Fruit fly (Drosophila melanogaster) whole organism, pupa: ENCODE data around the gene Targ3.

Source experiments
- CG10348 ChIP-seq: fragments of 200-800 bp; sonication (Bioruptor generic); IDR thresholded peaks from 2 replicates; pipeline ENCODE4 v1.3.6; 2022; ENCODE audit warnings: missing biosample characterization, missing genetic modification characterization
- CG12605 ChIP-seq: fragments of 200-800 bp; sonication (Bioruptor generic); IDR thresholded peaks from 2 replicates; pipeline ENCODE4 v1.3.6; 2022; ENCODE audit warnings: missing biosample characterization, missing genetic modification characterization
- CG13204 ChIP-seq: fragments of 200-800 bp; sonication (Bioruptor generic); optimal IDR thresholded peaks from 2 replicates; lab custom pipeline; 2018; ENCODE audit warnings: missing biosample characterization, mild to moderate bottlenecking, missing genetic modification characterization, moderate library complexity
- CG14655 ChIP-seq: fragments of 200-800 bp; sonication (Bioruptor generic); optimal IDR thresholded peaks from 3 replicates; lab custom pipeline; 2017; ENCODE audit warnings: mild to moderate bottlenecking, missing biosample characterization, missing genetic modification reagents, missing genetic modification characterization
- CG15710 ChIP-seq: fragments of 200-800 bp; sonication (Bioruptor generic); optimal IDR thresholded peaks from 2 replicates; lab custom pipeline; 2018; ENCODE audit warnings: missing biosample characterization, mild to moderate bottlenecking, missing genetic modification characterization, moderate library complexity
- CG17806 ChIP-seq: fragments of 200-800 bp; sonication (Bioruptor generic); optimal IDR thresholded peaks from 2 replicates; lab custom pipeline; 2018; ENCODE audit warnings: missing biosample characterization, mild to moderate bottlenecking, missing genetic modification characterization, moderate library complexity
- CG32121 ChIP-seq: fragments of 200-800 bp; sonication (Bioruptor generic); IDR thresholded peaks from 2 replicates; pipeline ENCODE4 v1.3.6; 2022; ENCODE audit warnings: missing biosample characterization, missing genetic modification characterization
- CG34367 ChIP-seq: fragments of 200-800 bp; sonication (Bioruptor generic); optimal IDR thresholded peaks from 2 replicates; lab custom pipeline; 2018; ENCODE audit warnings: missing biosample characterization, mild to moderate bottlenecking, missing genetic modification characterization
- CG4496 ChIP-seq: fragments of 200-800 bp; sonication (Bioruptor generic); IDR thresholded peaks from 3 replicates; pipeline ENCODE4 v1.3.6; 2022; ENCODE audit warnings: missing biosample characterization, missing genetic modification characterization
- CG8159 ChIP-seq: fragments of 200-800 bp; sonication (Bioruptor generic); optimal IDR thresholded peaks from 3 replicates; lab custom pipeline; 2018; ENCODE audit warnings: missing biosample characterization, mild to moderate bottlenecking, missing genetic modification characterization, moderate library complexity
- CG8301 ChIP-seq: fragments of 200-800 bp; sonication (Bioruptor generic); optimal IDR thresholded peaks from 2 replicates; lab custom pipeline; 2018; ENCODE audit warnings: missing biosample characterization, mild to moderate bottlenecking, missing genetic modification characterization
- CG9948 ChIP-seq: fragments of 200-800 bp; sonication (Bioruptor generic); optimal IDR thresholded peaks from 2 replicates; lab custom pipeline; 2018; ENCODE audit warnings: missing biosample characterization, mild to moderate bottlenecking, missing genetic modification characterization, moderate library complexity
- D1 ChIP-seq: fragments of 200-800 bp; sonication (Bioruptor generic); optimal IDR thresholded peaks from 2 replicates; lab custom pipeline; 2018; ENCODE audit warnings: missing biosample characterization, mild to moderate bottlenecking, missing genetic modification characterization, moderate library complexity
- EcR ChIP-seq: fragments of 200-800 bp; sonication (Bioruptor generic); optimal IDR thresholded peaks from 3 replicates; lab custom pipeline; 2019; ENCODE audit warnings: missing biosample characterization, missing genetic modification characterization, mild to moderate bottlenecking, moderate library complexity, missing genetic modification reagents
- Ets98B ChIP-seq: fragments of 200-800 bp; sonication (Bioruptor generic); IDR thresholded peaks from 2 replicates; pipeline ENCODE4 v1.3.6; 2022; ENCODE audit warnings: missing biosample characterization, missing genetic modification characterization
- Pif1A ChIP-seq: fragments of 200-800 bp; sonication (Bioruptor generic); optimal IDR thresholded peaks from 3 replicates; lab custom pipeline; 2016; ENCODE audit warnings: missing biosample characterization, missing genetic modification characterization
- Pif1B ChIP-seq: fragments of 200-800 bp; sonication (Bioruptor generic); optimal IDR thresholded peaks from 3 replicates; lab custom pipeline; 2016; ENCODE audit warnings: missing biosample characterization, missing genetic modification characterization
- Snoo ChIP-seq: fragments of 200-800 bp; sonication (Bioruptor generic); optimal IDR thresholded peaks from 3 replicates; lab custom pipeline; 2017; ENCODE audit warnings: missing biosample characterization, mild to moderate bottlenecking, missing genetic modification characterization, inconsistent platforms
- fd96Ca ChIP-seq: fragments of 200-800 bp; sonication (Bioruptor generic); IDR thresholded peaks from 3 replicates; pipeline ENCODE4 v1.3.6; 2022; ENCODE audit warnings: missing biosample characterization, missing genetic modification characterization
- gl ChIP-seq: fragments of 200-800 bp; sonication (Bioruptor generic); optimal IDR thresholded peaks from 2 replicates; lab custom pipeline; 2018; ENCODE audit warnings: missing biosample characterization, mild to moderate bottlenecking, missing genetic modification characterization
- rn ChIP-seq: fragments of 200-800 bp; sonication (Bioruptor generic); IDR thresholded peaks from 2 replicates; pipeline ENCODE4 v1.3.6; 2022; ENCODE audit warnings: missing biosample characterization, missing genetic modification characterization

Gene Targ3

dm6 chr3L:21239999-21240509, 43.4 kb downstream of the Targ3 start:
- TF ChIP-seq rn (GFP tag; lab: Robert Waterston, UW) (no peak), Ets98B (GFP tag; lab: Robert Waterston, UW) (peak; percentile 58; the same call in 1 of the 2 replicates), CG14655 (GFP tag; lab: Kevin White, UChicago) (peak; percentile 27), EcR (peak; percentile 86), CG13204 (GFP tag; lab: Kevin White, UChicago) (peak; percentile 55), fd96Ca (GFP tag; lab: Robert Waterston, UW) (no peak), Pif1A (GFP tag; lab: Kevin White, UChicago) (peak; percentile 40), CG4496 (peak; percentile 70), Pif1B (GFP tag; lab: Kevin White, UChicago) (peak; percentile 35), CG17806 (tag; lab: Kevin White, UChicago) (no peak), CG8301 (tag; lab: Kevin White, UChicago) (peak; percentile 20), CG12605 (GFP tag; lab: Robert Waterston, UW) (peak; percentile 76; the same call in 1 of the 2 replicates), Snoo (tag; lab: Kevin White, UChicago) (peak; percentile 39), CG32121 (GFP tag; lab: Robert Waterston, UW) (peak; percentile 56)

dm6 chr3L:21241447-21241983, 44.9 kb downstream of the Targ3 start:
- TF ChIP-seq Pif1A (GFP tag; lab: Kevin White, UChicago) (no peak), CG12605 (GFP tag; lab: Robert Waterston, UW) (peak; percentile 34; the same call in 1 of the 2 replicates), CG9948 (tag; lab: Kevin White, UChicago) (peak; percentile 4), CG8301 (tag; lab: Kevin White, UChicago) (peak; percentile 31), CG32121 (GFP tag; lab: Robert Waterston, UW) (no peak), CG4496 (no peak), rn (GFP tag; lab: Robert Waterston, UW) (no peak)

dm6 chr3L:21242958-21243357, 46.3 kb downstream of the Targ3 start:
- TF ChIP-seq Snoo (tag; lab: Kevin White, UChicago) (no peak), Ets98B (GFP tag; lab: Robert Waterston, UW) (no peak), CG12605 (GFP tag; lab: Robert Waterston, UW) (no peak), CG32121 (GFP tag; lab: Robert Waterston, UW) (no peak), CG17806 (tag; lab: Kevin White, UChicago) (no peak), EcR (no peak)

- TF ChIP-seq CG34367 (tag; lab: Kevin White, UChicago) (no peak), rn (GFP tag; lab: Robert Waterston, UW) (no peak), CG9948 (tag; lab: Kevin White, UChicago) (peak; percentile 60), EcR (no peak), CG17806 (tag; lab: Kevin White, UChicago) (peak; percentile 67), Snoo (tag; lab: Kevin White, UChicago) (no peak), CG4496 (no peak), Pif1A (GFP tag; lab: Kevin White, UChicago) (peak; percentile 25), CG8159 (tag; lab: Kevin White, UChicago) (no peak), D1 (no peak), CG13204 (GFP tag; lab: Kevin White, UChicago) (no peak), Ets98B (GFP tag; lab: Robert Waterston, UW) (no peak), CG15710 (tag; lab: Kevin White, UChicago) (no peak), CG8301 (tag; lab: Kevin White, UChicago) (peak; percentile 6), CG10348 (GFP tag; lab: Robert Waterston, UW) (no peak), CG32121 (GFP tag; lab: Robert Waterston, UW) (no peak), gl (tag; lab: Kevin White, UChicago) (no peak), CG14655 (GFP tag; lab: Kevin White, UChicago) (peak; percentile 14), fd96Ca (GFP tag; lab: Robert Waterston, UW) (no peak), CG12605 (GFP tag; lab: Robert Waterston, UW) (no peak), Pif1B (GFP tag; lab: Kevin White, UChicago) (no peak)
Measured at dm6 chr3L:21243417-21243816, 46.8 kb downstream of the Targ3 start.
